Fruit fly (Drosophila melanogaster) whole organism, embryonic: Measurements from ENCODE around the gene Mics1.
A peak's percentile ranks its signal among the peaks of the same experiment; 100 is the strongest.

Experiments
- BEAF-32 ChIP-seq: fragments of 200-800 bp; sonication (Bioruptor generic); optimal IDR thresholded peaks from 3 replicates; lab custom pipeline; 2017; ENCODE audit warnings: missing biosample characterization, missing genetic modification characterization, mild to moderate bottlenecking, moderate library complexity, missing genetic modification reagents
- CG1024 ChIP-seq: fragments of 200-800 bp; sonication (Bioruptor generic); IDR thresholded peaks from 2 replicates; pipeline ENCODE4 v1.3.6; 2022; ENCODE audit warnings: missing biosample characterization, missing genetic modification characterization
- CG10543 ChIP-seq: fragments of 200-800 bp; sonication (Bioruptor generic); optimal IDR thresholded peaks from 3 replicates; lab custom pipeline; 2017; ENCODE audit warnings: missing biosample characterization, mild to moderate bottlenecking, missing genetic modification characterization, moderate library complexity
- CG12942 ChIP-seq: fragments of 200-800 bp; sonication (Bioruptor generic); optimal IDR thresholded peaks from 3 replicates; lab custom pipeline; 2016; ENCODE audit warnings: missing biosample characterization, missing genetic modification characterization
- CG16779 ChIP-seq: fragments of 200-800 bp; sonication (Bioruptor generic); IDR thresholded peaks from 2 replicates; pipeline ENCODE4 v1.3.6; 2022; ENCODE audit warnings: missing biosample characterization, missing genetic modification characterization
- CG16813 ChIP-seq: fragments of 200-800 bp; sonication (Bioruptor generic); IDR thresholded peaks from 3 replicates; pipeline ENCODE4 v1.3.6; 2022; ENCODE audit warnings: missing biosample characterization, missing genetic modification characterization; ENCODE audit not compliant: partially characterized antibody
- CG17328 ChIP-seq: fragments of 200-800 bp; sonication (Bioruptor generic); IDR thresholded peaks from 2 replicates; pipeline ENCODE4 v1.3.6; 2022; ENCODE audit warnings: missing biosample characterization, missing genetic modification characterization
- CG17361 ChIP-seq: fragments of 200-800 bp; sonication (Bioruptor generic); IDR thresholded peaks from 3 replicates; pipeline ENCODE4 v1.3.6; 2022; ENCODE audit warnings: missing biosample characterization, missing genetic modification characterization
- CG17568 ChIP-seq: fragments of 200-800 bp; sonication (Bioruptor generic); optimal IDR thresholded peaks from 2 replicates; lab custom pipeline; 2018; ENCODE audit warnings: missing biosample characterization, mild to moderate bottlenecking, missing genetic modification characterization, moderate library complexity
- CG18764 ChIP-seq: fragments of 200-800 bp; sonication (Bioruptor generic); optimal IDR thresholded peaks from 3 replicates; lab custom pipeline; 2016; ENCODE audit warnings: missing biosample characterization, missing genetic modification characterization
- CG2129 ChIP-seq: fragments of 200-800 bp; sonication (Bioruptor generic); IDR thresholded peaks from 2 replicates; pipeline ENCODE4 v1.3.6; 2022; ENCODE audit warnings: missing biosample characterization, missing genetic modification characterization; ENCODE audit not compliant: partially characterized antibody
- CG2678 ChIP-seq: fragments of 200-800 bp; sonication (Bioruptor generic); optimal IDR thresholded peaks from 3 replicates; lab custom pipeline; 2019; ENCODE audit warnings: missing biosample characterization, mild to moderate bottlenecking, missing genetic modification characterization, moderate library complexity
- CG31388 ChIP-seq: fragments of 200-800 bp; sonication (Bioruptor generic); optimal IDR thresholded peaks from 2 replicates; lab custom pipeline; 2016; ENCODE audit warnings: missing biosample characterization, missing genetic modification characterization
- CG34422 ChIP-seq: fragments of 200-800 bp; sonication (Bioruptor generic); IDR thresholded peaks from 3 replicates; pipeline ENCODE4 v1.3.6; 2022; ENCODE audit warnings: missing biosample characterization, missing genetic modification characterization
- CG3726 ChIP-seq: fragments of 200-800 bp; sonication (Bioruptor generic); IDR thresholded peaks from 3 replicates; pipeline ENCODE4, ENCODE4 v1.3.6; 2022; ENCODE audit warnings: missing biosample characterization, missing genetic modification characterization
- CG4360 ChIP-seq: fragments of 200-800 bp; sonication (Bioruptor generic); IDR thresholded peaks from 2 replicates; pipeline ENCODE4 v1.3.6; 2022; ENCODE audit warnings: missing biosample characterization, missing genetic modification characterization
- CG5180 ChIP-seq: fragments of 200-800 bp; sonication (Bioruptor generic); optimal IDR thresholded peaks from 3 replicates; lab custom pipeline; 2017; ENCODE audit warnings: missing biosample characterization, missing genetic modification characterization, mild to moderate bottlenecking, moderate library complexity, missing genetic modification reagents
- CG6689 ChIP-seq: fragments of 200-800 bp; sonication (Bioruptor generic); IDR thresholded peaks from 2 replicates; pipeline ENCODE4 v1.3.6; 2022; ENCODE audit warnings: missing biosample characterization, missing genetic modification characterization
- CG8944 ChIP-seq: fragments of 200-800 bp; sonication (Bioruptor generic); optimal IDR thresholded peaks from 3 replicates; lab custom pipeline; 2016; ENCODE audit warnings: missing biosample characterization, missing genetic modification characterization
- Dek ChIP-seq: fragments of 200-800 bp; sonication (Bioruptor generic); optimal IDR thresholded peaks from 3 replicates; lab custom pipeline; 2019; ENCODE audit warnings: missing biosample characterization, mild to moderate bottlenecking, missing genetic modification characterization, moderate library complexity
- HLH54F ChIP-seq: fragments of 200-800 bp; sonication (Bioruptor generic); optimal IDR thresholded peaks from 3 replicates; lab custom pipeline; 2016; ENCODE audit warnings: missing biosample characterization, missing genetic modification characterization
- Hmr ChIP-seq: fragments of 200-800 bp; sonication (Bioruptor generic); optimal IDR thresholded peaks from 3 replicates; lab custom pipeline; 2017; ENCODE audit warnings: mild to moderate bottlenecking, missing biosample characterization, missing genetic modification reagents, missing genetic modification characterization
- Hsf ChIP-seq: fragments of 200-800 bp; sonication (Bioruptor generic); optimal IDR thresholded peaks from 3 replicates; lab custom pipeline; 2016; ENCODE audit warnings: missing biosample characterization, missing genetic modification characterization
- Lim3 ChIP-seq: fragments of 200-800 bp; sonication (Bioruptor generic); IDR thresholded peaks from 2 replicates; pipeline ENCODE4 v1.3.6; 2022; ENCODE audit warnings: missing biosample characterization, missing genetic modification characterization
- Rx ChIP-seq: fragments of 200-800 bp; sonication (Bioruptor generic); IDR thresholded peaks from 2 replicates; pipeline ENCODE4 v1.3.6; 2022; ENCODE audit warnings: missing biosample characterization, missing genetic modification characterization
- Ssrp ChIP-seq: fragments of 200-800 bp; sonication (Bioruptor generic); optimal IDR thresholded peaks from 2 replicates; lab custom pipeline; 2018; ENCODE audit warnings: missing biosample characterization, mild to moderate bottlenecking, missing genetic modification characterization, moderate library complexity
- ase ChIP-seq: fragments of 200-800 bp; sonication (Bioruptor generic); IDR thresholded peaks from 3 replicates; pipeline ENCODE4 v1.3.6; 2022; ENCODE audit warnings: missing biosample characterization, missing genetic modification characterization
- bigmax ChIP-seq: fragments of 200-800 bp; sonication (Bioruptor generic); optimal IDR thresholded peaks from 2 replicates; lab custom pipeline; 2018; ENCODE audit warnings: missing biosample characterization, mild to moderate bottlenecking, missing genetic modification characterization
- cas ChIP-seq: fragments of 200-800 bp; sonication (Bioruptor generic); IDR thresholded peaks from 2 replicates; pipeline ENCODE4 v1.3.6; 2022; ENCODE audit warnings: missing biosample characterization, missing genetic modification characterization
- chn ChIP-seq: fragments of 200-800 bp; sonication (Bioruptor generic); optimal IDR thresholded peaks from 2 replicates; lab custom pipeline; 2016; ENCODE audit warnings: missing biosample characterization, missing genetic modification characterization
- ci ChIP-seq: fragments of 200-800 bp; sonication (Bioruptor generic); IDR thresholded peaks from 3 replicates; pipeline ENCODE4 v1.3.6; 2022; ENCODE audit warnings: missing biosample characterization, missing genetic modification characterization
- da ChIP-seq: fragments of 200-800 bp; sonication (Bioruptor generic); optimal IDR thresholded peaks from 2 replicates; lab custom pipeline; 2016; ENCODE audit warnings: missing biosample characterization, missing genetic modification characterization
- dati ChIP-seq: fragments of 200-800 bp; sonication (Bioruptor generic); IDR thresholded peaks from 2 replicates; pipeline ENCODE4 v1.3.6; 2022; ENCODE audit warnings: missing biosample characterization, missing genetic modification characterization
- dimm ChIP-seq: fragments of 200-800 bp; sonication (Bioruptor generic); IDR thresholded peaks from 2 replicates; pipeline ENCODE4 v1.3.6; 2022; ENCODE audit warnings: missing biosample characterization, missing genetic modification characterization
- disco-r ChIP-seq: fragments of 200-800 bp; sonication (Bioruptor generic); optimal IDR thresholded peaks from 2 replicates; lab custom pipeline; 2016; ENCODE audit warnings: missing biosample characterization, missing genetic modification characterization
- dpn ChIP-seq, 2 experiments: fragments of 200-800 bp; sonication (Bioruptor generic); optimal IDR thresholded peaks; 3 replicates each; lab custom pipeline; 2016; ENCODE audit warnings: missing biosample characterization in 2 of 2, missing genetic modification characterization in 2 of 2
- ewg ChIP-seq: fragments of 200-800 bp; sonication (Bioruptor generic); optimal IDR thresholded peaks from 3 replicates; lab custom pipeline; 2017; ENCODE audit warnings: mild to moderate bottlenecking, missing biosample characterization, missing genetic modification reagents, missing genetic modification characterization
- exex ChIP-seq: fragments of 200-800 bp; sonication (Bioruptor generic); optimal IDR thresholded peaks from 4 replicates; lab custom pipeline; 2018; ENCODE audit warnings: missing biosample characterization, mild to moderate bottlenecking, missing genetic modification characterization, moderate library complexity
- hkb ChIP-seq, 2 experiments: fragments of 200-800 bp in 1 of 2; fragments of >200 bp in 1 of 2; sonication (Bioruptor generic) in 1 of 2; IDR thresholded peaks in 1 of 2; optimal IDR thresholded peaks in 1 of 2; 2 replicates each; pipeline versions ENCODE4 v1.3.6 to Lab custom; 2017 to 2022; ENCODE audit warnings: missing biosample characterization in 1 of 2, missing genetic modification characterization in 1 of 2
- lab ChIP-seq: fragments of 200-800 bp; sonication (Bioruptor generic); optimal IDR thresholded peaks from 3 replicates; lab custom pipeline; 2017; ENCODE audit warnings: missing biosample characterization, missing genetic modification characterization, mild to moderate bottlenecking, moderate library complexity, missing genetic modification reagents
- lbe ChIP-seq: fragments of 200-800 bp; sonication (Bioruptor generic); optimal IDR thresholded peaks from 2 replicates; lab custom pipeline; 2016; ENCODE audit warnings: missing biosample characterization, mild to moderate bottlenecking, missing genetic modification characterization
- lov ChIP-seq, 2 experiments: fragments of 200-800 bp in 1 of 2; fragments of >200 bp in 1 of 2; sonication (Bioruptor generic) in 1 of 2; IDR thresholded peaks in 1 of 2; optimal IDR thresholded peaks in 1 of 2; 2 replicates in 1 of 2; 3 replicates in 1 of 2; pipeline versions ENCODE4 v1.3.6 to Lab custom; 2017 to 2022; ENCODE audit warnings: missing biosample characterization in 1 of 2, missing genetic modification characterization in 1 of 2
- luna ChIP-seq: fragments of 200-800 bp; sonication (Bioruptor generic); optimal IDR thresholded peaks from 2 replicates; lab custom pipeline; 2016; ENCODE audit warnings: missing biosample characterization, missing genetic modification characterization
- odd ChIP-seq: fragments of 200-800 bp; sonication (Bioruptor generic); optimal IDR thresholded peaks from 2 replicates; lab custom pipeline; 2017; ENCODE audit warnings: missing biosample characterization, mild to moderate bottlenecking, missing genetic modification characterization
- org-1 ChIP-seq: fragments of 200-800 bp; sonication (Bioruptor generic); optimal IDR thresholded peaks from 2 replicates; lab custom pipeline; 2017; ENCODE audit warnings: missing biosample characterization, missing genetic modification characterization
- salm ChIP-seq: fragments of 200-800 bp; sonication (Bioruptor generic); optimal IDR thresholded peaks from 2 replicates; lab custom pipeline; 2018; ENCODE audit warnings: missing biosample characterization, mild to moderate bottlenecking, missing genetic modification characterization
- scrt ChIP-seq: fragments of 200-800 bp; sonication (Bioruptor generic); optimal IDR thresholded peaks from 2 replicates; lab custom pipeline; 2018; ENCODE audit warnings: missing biosample characterization, mild to moderate bottlenecking, missing genetic modification characterization, moderate library complexity
- so ChIP-seq: fragments of 200-800 bp; sonication (Bioruptor generic); IDR thresholded peaks from 3 replicates; pipeline ENCODE4 v1.3.6; 2022; ENCODE audit warnings: missing biosample characterization, missing genetic modification characterization
- trem ChIP-seq: fragments of 200-800 bp; optimal IDR thresholded peaks from 3 replicates; lab custom pipeline; 2019; ENCODE audit warnings: missing biosample characterization, mild to moderate bottlenecking, missing genetic modification characterization, moderate library complexity
- vnd ChIP-seq: fragments of 200-800 bp; sonication (Bioruptor generic); IDR thresholded peaks from 3 replicates; pipeline ENCODE4 v1.3.6; 2022; ENCODE audit warnings: missing biosample characterization, missing genetic modification characterization; ENCODE audit not compliant: partially characterized antibody
- zen2 ChIP-seq: fragments of 200-800 bp; sonication (Bioruptor generic); IDR thresholded peaks from 3 replicates; pipeline ENCODE4 v1.3.6; 2022; ENCODE audit warnings: missing biosample characterization, missing genetic modification characterization; ENCODE audit not compliant: partially characterized antibody

The Mics1 gene

DNA sequence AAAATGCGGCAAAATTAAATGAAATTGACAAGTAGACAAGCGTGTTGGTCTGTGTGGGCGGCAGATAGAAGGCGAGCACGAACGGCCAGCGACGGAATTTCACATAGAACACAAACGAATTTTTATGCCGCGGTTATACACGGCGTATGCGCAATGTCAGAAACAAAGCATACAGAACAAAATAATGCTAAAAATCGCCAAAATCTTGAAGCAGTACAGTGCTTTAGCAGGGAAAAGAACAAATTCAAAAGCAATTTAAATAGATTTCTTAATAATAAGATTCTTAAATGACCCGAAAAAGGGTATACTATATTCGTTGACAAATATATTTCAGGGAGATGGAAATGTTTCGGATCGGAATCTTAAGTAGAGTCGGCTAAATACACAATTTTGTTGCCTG, 1.7 kb downstream of the Mics1 start (continued):
- no peak for TF ChIP-seq scrt (GFP tag; lab: Kevin White, UChicago)
- no peak for TF ChIP-seq CG1024 (GFP tag; lab: Robert Waterston, UW)
- TF ChIP-seq da: no peak
- TF ChIP-seq CG4360 (GFP tag; lab: Robert Waterston, UW): no peak
- TF ChIP-seq ewg (GFP tag; lab: Kevin White, UChicago): no peak
- no peak for TF ChIP-seq chn (GFP tag; lab: Kevin White, UChicago)
- TF ChIP-seq lbe (GFP tag; lab: Kevin White, UChicago): no peak
- no peak for TF ChIP-seq Ssrp (tag; lab: Kevin White, UChicago)
- TF ChIP-seq exex (tag; lab: Kevin White, UChicago): no peak
- no peak for TF ChIP-seq org-1 (GFP tag; lab: Kevin White, UChicago)
- no peak for TF ChIP-seq disco-r (GFP tag; lab: Kevin White, UChicago)
- TF ChIP-seq luna (GFP tag; lab: Kevin White, UChicago): no peak
- no peak for TF ChIP-seq CG10543
- no peak for TF ChIP-seq CG3726 (GFP tag; lab: Robert Waterston, UW)
- TF ChIP-seq dati: no peak
- no peak for TF ChIP-seq zen2 (GFP tag; lab: Robert Waterston, UW)
- TF ChIP-seq vnd (GFP tag; lab: Robert Waterston, UW): no peak
- peak; percentile 28 for TF ChIP-seq CG2678
- no peak for TF ChIP-seq CG34422
- TF ChIP-seq CG6689 (GFP tag; lab: Robert Waterston, UW): peak; percentile 30; the same call in 1 of the 2 replicates
- TF ChIP-seq lab: peak; percentile 58
- peak; percentile 11; the same call in 1 of the 2 replicates for TF ChIP-seq CG17328 (GFP tag; lab: Robert Waterston, UW)
- no peak for TF ChIP-seq CG5180 (GFP tag; lab: Kevin White, UChicago)
- TF ChIP-seq odd: no peak
- no peak for TF ChIP-seq ci
- no peak for TF ChIP-seq ase (GFP tag; lab: Robert Waterston, UW)
- TF ChIP-seq hkb (optimal IDR thresholded peaks at IDR 0.05; lab: Kevin White, UChicago): no peak
- TF ChIP-seq hkb (GFP tag; IDR thresholded peaks at IDR 0.05; lab: Robert Waterston, UW): no peak
- TF ChIP-seq salm (tag; lab: Kevin White, UChicago): no peak
- no peak for TF ChIP-seq Dek
- peak; percentile 37 for TF ChIP-seq Hmr
- no peak for TF ChIP-seq CG31388
- TF ChIP-seq Hsf (GFP tag; lab: Kevin White, UChicago): peak; percentile 13
- no peak for TF ChIP-seq CG16779 (GFP tag; lab: Robert Waterston, UW)
- TF ChIP-seq trem (tag; lab: Kevin White, UChicago): no peak
- TF ChIP-seq HLH54F: peak; percentile 36
- no peak for TF ChIP-seq CG18764 (GFP tag; lab: Kevin White, UChicago)
- TF ChIP-seq so (GFP tag; lab: Robert Waterston, UW): no peak
- TF ChIP-seq dimm (GFP tag; lab: Robert Waterston, UW): no peak
- no peak for TF ChIP-seq CG17568 (GFP tag; lab: Kevin White, UChicago)
- no peak for TF ChIP-seq Lim3 (GFP tag; lab: Robert Waterston, UW)
- no peak for TF ChIP-seq cas (GFP tag; lab: Robert Waterston, UW)
- TF ChIP-seq CG17361: no peak
- TF ChIP-seq BEAF-32 (GFP tag; lab: Kevin White, UChicago): no peak
- TF ChIP-seq Rx: no peak
- TF ChIP-seq CG12942 (GFP tag; lab: Kevin White, UChicago): no peak
- TF ChIP-seq CG16813: no peak
- TF ChIP-seq dpn (GFP tag; optimal IDR thresholded peaks at IDR 0.05; lab: Kevin White, UChicago): peak in 1 of 2 experiments; percentile 51
- TF ChIP-seq bigmax (GFP tag; lab: Kevin White, UChicago): no peak
- TF ChIP-seq CG8944: no peak
- no peak for TF ChIP-seq CG2129
- no peak for TF ChIP-seq lov (optimal IDR thresholded peaks at IDR 0.05; lab: Kevin White, UChicago)
- no peak for TF ChIP-seq lov (GFP tag; IDR thresholded peaks at IDR 0.05; lab: Robert Waterston, UW)
